Worm (Caenorhabditis elegans): ENCODE results near the gene lgc-31.

Gene lgc-31

DNA sequence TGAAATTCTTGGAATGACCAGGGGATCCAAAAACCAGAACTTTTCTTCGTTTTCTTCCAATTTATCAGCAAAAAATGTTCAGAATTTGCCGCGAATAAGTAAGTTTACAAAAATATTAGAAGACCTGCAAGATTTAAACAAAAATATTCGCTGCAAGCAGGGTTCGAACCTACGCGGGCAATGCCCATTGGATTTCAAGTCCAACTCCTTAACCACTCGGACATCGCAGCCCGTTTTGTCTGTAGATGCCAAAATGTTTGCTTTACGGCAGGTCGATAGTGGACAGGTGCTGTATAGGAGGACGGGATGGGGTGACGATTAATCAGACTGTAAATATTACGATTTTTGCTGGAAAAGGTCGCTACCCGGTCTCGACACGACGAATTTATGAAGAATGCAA is 25.9 kb upstream of the lgc-31 start:
- no peak for TF ChIP-seq nhr-77 (tag; optimal IDR thresholded peaks at IDR 0.05)
- peak; percentile 39 for TF ChIP-seq nhr-43 (tag; optimal IDR thresholded peaks at IDR 0.05; ENCODE audit: poor library complexity, severe bottlenecking)

DNA sequence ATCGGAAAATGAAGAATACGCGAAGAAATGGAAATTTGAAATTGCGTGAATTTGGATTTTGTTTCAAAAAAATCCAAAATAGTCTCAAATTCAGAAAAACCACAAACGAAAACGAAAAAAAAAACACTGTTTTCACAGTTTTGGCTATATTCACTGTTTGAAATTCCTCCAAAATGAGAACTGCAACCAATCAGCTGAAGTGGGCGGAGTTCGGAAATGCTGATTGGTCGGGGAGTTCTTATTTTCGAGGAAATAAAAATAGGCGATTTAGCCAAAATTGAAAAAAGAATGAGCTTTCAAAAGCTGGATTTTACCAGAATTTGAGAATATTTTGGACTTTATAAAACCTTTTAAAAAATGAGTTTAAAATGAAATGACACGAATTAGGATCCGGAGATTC is 23.1 kb upstream of the lgc-31 start, which contains the start of gene glb-14:
TSS of gene glb-14 (minus strand) at position 97 of the 400 bp plus-strand sequence.
- TF ChIP-seq nfya-1 (tag; optimal IDR thresholded peaks at IDR 0.05; ENCODE audit: insufficient read depth) (peak; percentile 80), R02D3.7 (tag; optimal IDR thresholded peaks at IDR 0.05) (no peak), ceh-16 (tag; optimal IDR thresholded peaks at IDR 0.05) (no peak), ztf-11 (tag; optimal IDR thresholded peaks at IDR 0.05) (no peak), ceh-28 (tag; optimal IDR thresholded peaks at IDR 0.05) (no peak)

DNA sequence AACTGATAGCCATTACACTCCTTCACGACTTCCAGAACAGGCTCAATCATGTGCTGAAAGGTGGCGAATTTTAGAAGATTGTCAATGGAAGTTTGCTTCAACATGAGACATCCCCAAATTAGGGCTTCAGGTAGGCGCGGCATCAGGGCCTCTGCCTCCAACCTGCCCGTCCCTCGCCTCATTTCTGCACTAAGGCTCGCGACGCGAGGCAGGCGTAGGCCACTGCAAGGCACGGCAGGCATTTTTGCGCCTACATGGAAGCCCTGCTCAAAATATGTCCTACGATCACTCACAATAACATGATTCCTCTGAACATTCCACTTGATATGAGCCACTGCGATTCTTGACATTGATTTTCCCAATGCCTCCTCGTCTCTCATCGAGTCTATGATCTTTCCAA is 21.4 kb upstream of the lgc-31 start:
- TF ChIP-seq nhr-76 (tag; optimal IDR thresholded peaks at IDR 0.05) (no peak), elt-1 (tag; optimal IDR thresholded peaks at IDR 0.05) (no peak), fkh-2 (tag; optimal IDR thresholded peaks at IDR 0.05) (no peak), unc-62 (GFP tag; optimal IDR thresholded peaks at IDR 0.05) (no peak), fos-1 (tag; optimal IDR thresholded peaks at IDR 0.05) (no peak), ceh-28 (tag; optimal IDR thresholded peaks at IDR 0.05) (no peak), sea-2 (GFP tag; optimal IDR thresholded peaks at IDR 0.05) (no peak), nhr-67 (tag; optimal IDR thresholded peaks at IDR 0.05) (no peak), eor-1 (tag; optimal IDR thresholded peaks at IDR 0.05) (no peak), R02D3.7 (tag; optimal IDR thresholded peaks at IDR 0.05) (no peak), mml-1 (tag; optimal IDR thresholded peaks at IDR 0.05) (no peak), ceh-82 (tag; optimal IDR thresholded peaks at IDR 0.05) (no peak)

DNA sequence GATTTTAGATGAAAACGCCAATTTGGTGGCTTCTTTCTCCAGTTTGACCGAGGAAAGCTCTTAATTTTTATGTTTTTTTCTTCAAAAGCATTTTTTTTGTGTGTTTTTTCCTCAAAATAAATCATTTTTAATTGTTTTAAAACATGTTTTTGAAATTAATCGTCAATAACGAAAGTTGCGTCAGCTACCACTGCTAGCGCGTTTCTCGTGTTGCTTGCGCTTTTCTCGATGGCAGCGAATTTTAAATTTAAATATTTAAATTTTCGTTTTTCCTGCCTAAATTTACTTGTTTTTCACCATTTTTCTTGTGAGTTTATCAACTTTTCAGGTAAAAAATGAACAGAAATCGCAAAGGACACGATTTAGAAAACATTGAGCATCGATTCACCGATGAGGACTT is 16.1 kb upstream of the lgc-31 start, which contains the start of gene prde-1:
TSS of gene prde-1 (plus strand) at position 322 of the 400 bp plus-strand sequence.
- no peak for TF ChIP-seq lin-39 (tag; optimal IDR thresholded peaks at IDR 0.05)
- no peak for TF ChIP-seq tbx-2 (tag; optimal IDR thresholded peaks at IDR 0.05)
- no peak for TF ChIP-seq nhr-77 (tag; optimal IDR thresholded peaks at IDR 0.05)
- no peak for TF ChIP-seq ceh-28 (tag; optimal IDR thresholded peaks at IDR 0.05)
- TF ChIP-seq zag-1 (tag; optimal IDR thresholded peaks at IDR 0.05): no peak
- TF ChIP-seq elt-3 (tag; optimal IDR thresholded peaks at IDR 0.05): no peak
- no peak for TF ChIP-seq elt-1 (tag; optimal IDR thresholded peaks at IDR 0.05)
- TF ChIP-seq R02D3.7 (tag; optimal IDR thresholded peaks at IDR 0.05): no peak
- no peak for TF ChIP-seq fkh-10 (GFP tag; optimal IDR thresholded peaks at IDR 0.05)
- no peak for TF ChIP-seq lsy-12 (tag; optimal IDR thresholded peaks at IDR 0.05)
- no peak for TF ChIP-seq nhr-28 (tag; optimal IDR thresholded peaks at IDR 0.05)
- no peak for TF ChIP-seq mml-1 (tag; optimal IDR thresholded peaks at IDR 0.05)
- no peak for TF ChIP-seq ceh-16 (tag; optimal IDR thresholded peaks at IDR 0.05)
- no peak for TF ChIP-seq mdl-1 (tag; optimal IDR thresholded peaks at IDR 0.05)
- no peak for TF ChIP-seq unc-62 (GFP tag; optimal IDR thresholded peaks at IDR 0.05)
- TF ChIP-seq pha-4 (tag; optimal IDR thresholded peaks at IDR 0.05): no peak
- no peak for TF ChIP-seq pqm-1 (tag; optimal IDR thresholded peaks at IDR 0.05)
- no peak for TF ChIP-seq daf-12 (tag; optimal IDR thresholded peaks at IDR 0.05)
- TF ChIP-seq sea-2 (GFP tag; optimal IDR thresholded peaks at IDR 0.05): no peak
- TF ChIP-seq fkh-2 (tag; optimal IDR thresholded peaks at IDR 0.05): no peak

DNA sequence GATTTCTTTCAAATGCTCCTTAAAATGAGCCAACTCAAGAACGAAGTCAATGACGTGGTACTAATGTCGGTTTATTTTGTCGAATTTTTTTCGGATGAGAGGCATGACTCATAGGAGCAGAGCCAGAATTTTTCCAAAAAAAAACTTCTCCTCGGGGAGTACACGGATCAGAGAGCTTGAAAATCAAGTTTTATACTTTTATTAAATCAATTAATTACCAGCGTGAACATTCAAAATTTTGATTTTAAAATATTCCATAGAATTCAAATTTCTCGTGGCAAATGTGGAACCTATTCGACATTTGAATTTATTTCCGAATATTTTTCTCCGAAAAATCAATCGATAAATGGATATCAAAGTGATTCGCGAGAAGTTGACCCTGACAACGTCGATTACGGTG is 14.5 kb upstream of the lgc-31 start, which contains the start of gene F21A3.4:
TSS of gene F21A3.4 (plus strand) at position 301 of the 400 bp plus-strand sequence.
- TF ChIP-seq nhr-76 (tag; optimal IDR thresholded peaks at IDR 0.05): no peak
- TF ChIP-seq nhr-43 (tag; optimal IDR thresholded peaks at IDR 0.05; ENCODE audit: poor library complexity, severe bottlenecking): no peak

DNA sequence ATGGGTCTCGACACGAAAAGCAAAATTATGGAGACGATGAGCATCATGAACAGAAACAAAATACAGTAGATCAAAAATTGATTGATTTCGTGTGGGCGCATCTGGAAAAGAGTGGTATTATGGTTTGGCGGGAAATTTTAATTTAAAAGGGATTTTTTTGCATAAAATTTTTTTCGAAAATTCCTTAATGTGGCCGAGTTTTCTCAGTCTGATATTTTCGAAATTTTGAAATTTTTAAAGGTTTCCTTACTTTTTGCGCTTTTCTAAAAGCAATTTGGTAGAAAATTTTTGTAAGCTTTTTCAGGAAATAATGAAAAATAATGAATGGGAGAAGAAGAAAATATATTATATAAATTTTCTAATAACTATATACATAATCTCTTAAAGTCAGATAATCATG is 12.0 kb upstream of the lgc-31 start, which contains the start of gene F21A3.2:
TSS of gene F21A3.2 (minus strand) at position 101 of the 400 bp plus-strand sequence.
- TF ChIP-seq ama-1 (optimal IDR thresholded peaks at IDR 0.05) (no peak), nhr-23 (tag; optimal IDR thresholded peaks at IDR 0.05) (no peak), ztf-4 (tag; optimal IDR thresholded peaks at IDR 0.05) (no peak), nhr-67 (tag; optimal IDR thresholded peaks at IDR 0.05) (no peak), sea-2 (GFP tag; optimal IDR thresholded peaks at IDR 0.05) (no peak), skn-1 (tag; optimal IDR thresholded peaks at IDR 0.05) (no peak), fkh-10 (GFP tag; optimal IDR thresholded peaks at IDR 0.05) (no peak), elt-2 (tag; optimal IDR thresholded peaks at IDR 0.05) (no peak), egl-5 (tag; optimal IDR thresholded peaks at IDR 0.05) (no peak), ceh-9 (tag; optimal IDR thresholded peaks at IDR 0.05) (no peak), jun-1 (tag; optimal IDR thresholded peaks at IDR 0.05) (no peak), elt-3 (tag; optimal IDR thresholded peaks at IDR 0.05) (no peak), mml-1 (tag; optimal IDR thresholded peaks at IDR 0.05) (no peak), mdl-1 (tag; optimal IDR thresholded peaks at IDR 0.05) (no peak), lin-15B (tag; optimal IDR thresholded peaks at IDR 0.05) (no peak), nhr-76 (tag; optimal IDR thresholded peaks at IDR 0.05) (no peak), nfya-1 (tag; optimal IDR thresholded peaks at IDR 0.05; ENCODE audit: insufficient read depth) (no peak)

Measured in whole organism, L3 larva.